Worm (Caenorhabditis elegans) whole organism, midembryonic: ENCODE data around the gene pccb-1.

ENCODE experiments used
- T22C8.4 ChIP-seq: fragments of 200-800 bp; sonication (Bioruptor generic); IDR thresholded peaks from 2 replicates; pipeline ENCODE4 v1.3.6; 2022; ENCODE audit warnings: missing genetic modification characterization, missing compliant biosample characterization
- cog-1 ChIP-seq: sonication (generic microtip); optimal IDR thresholded peaks from 2 replicates; lab custom pipeline; 2016; ENCODE audit warnings: missing genetic modification characterization, missing compliant biosample characterization
- flt-1 ChIP-seq: fragments of 200-800 bp; sonication (Bioruptor generic); IDR thresholded peaks from 2 replicates; pipeline ENCODE4 v1.3.6; 2022; ENCODE audit warnings: missing genetic modification characterization, missing compliant biosample characterization
- klf-2 ChIP-seq: fragments of 200-800 bp; sonication (Bioruptor generic); conservative IDR thresholded peaks from 2 replicates; pipeline ENCODE4 v1.3.6; 2022; ENCODE audit warnings: missing genetic modification reagents, missing genetic modification characterization, missing compliant biosample characterization
- ref-1 ChIP-seq: fragments of 200-800 bp; sonication (Bioruptor generic); conservative IDR thresholded peaks from 2 replicates; pipeline ENCODE4 v1.3.6; 2022; ENCODE audit warnings: missing genetic modification reagents, missing genetic modification characterization, missing compliant biosample characterization

DNA sequence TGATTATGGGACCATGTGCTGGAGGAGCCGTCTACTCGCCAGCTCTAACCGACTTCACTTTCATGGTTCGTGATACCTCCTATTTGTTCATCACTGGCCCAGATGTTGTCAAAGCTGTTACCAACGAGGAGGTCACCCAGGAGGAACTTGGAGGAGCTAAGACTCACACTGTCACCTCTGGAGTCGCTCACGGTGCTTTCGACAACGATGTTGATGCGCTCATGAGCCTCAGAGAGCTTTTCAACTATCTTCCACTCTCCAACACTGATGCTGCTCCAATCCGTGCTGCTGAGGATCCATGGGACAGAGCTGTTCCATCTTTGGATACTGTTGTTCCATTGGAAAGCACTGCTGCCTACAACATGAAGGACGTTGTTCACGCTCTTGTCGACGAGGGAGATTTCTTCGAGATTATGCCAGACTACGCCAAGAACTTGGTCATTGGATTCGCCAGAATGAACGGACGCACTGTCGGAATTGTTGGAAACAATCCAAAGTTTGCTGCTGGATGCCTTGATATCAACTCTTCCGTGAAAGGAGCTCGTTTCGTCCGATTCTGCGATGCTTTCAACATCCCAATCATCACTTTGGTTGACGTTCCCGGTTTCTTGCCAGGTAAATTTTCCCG, 1.9 kb downstream of the pccb-1 start:
- no peak for TF ChIP-seq flt-1 (GFP tag; lab: Robert Waterston, UW)
- no peak for TF ChIP-seq klf-2 (GFP tag; lab: Robert Waterston, UW)
- no peak for TF ChIP-seq cog-1
- no peak for TF ChIP-seq T22C8.4 (GFP tag; lab: Robert Waterston, UW)
- TF ChIP-seq ref-1 (GFP tag; lab: Robert Waterston, UW) = no peak
